Worm (Caenorhabditis elegans): ENCODE results near the gene nhr-189.

- no peak for TF ChIP-seq aly-2 (tag; optimal IDR thresholded peaks at IDR 0.05)
- TF ChIP-seq dpl-1 (GFP tag; optimal IDR thresholded peaks at IDR 0.05) = no peak
- no peak for TF ChIP-seq snu-23 (GFP tag; optimal IDR thresholded peaks at IDR 0.05)
- TF ChIP-seq egl-27 (tag; optimal IDR thresholded peaks at IDR 0.05) = no peak
- no peak for TF ChIP-seq nhr-85 (tag)
- TF ChIP-seq mep-1 (tag; optimal IDR thresholded peaks at IDR 0.05) = no peak
- no peak for TF ChIP-seq tlp-1 (tag; optimal IDR thresholded peaks at IDR 0.05)
- TF ChIP-seq lin-15B (tag; optimal IDR thresholded peaks at IDR 0.05) = no peak
- TF ChIP-seq nhr-237 (tag; optimal IDR thresholded peaks at IDR 0.05) = no peak
- no peak for TF ChIP-seq egl-13 (tag; optimal IDR thresholded peaks at IDR 0.05)
- TF ChIP-seq hpl-2 (GFP tag; optimal IDR thresholded peaks at IDR 0.05) = no peak
- no peak for TF ChIP-seq lin-13 (GFP tag; optimal IDR thresholded peaks at IDR 0.05)
- no peak for TF ChIP-seq sox-4 (tag; optimal IDR thresholded peaks at IDR 0.05)
Measured at ce11 chrV:3851760-3852159, 8.3 kb downstream of the nhr-189 start.
